Comparison of ENCODE assay signal across 1 fruit fly cellular context in the genomic region with DNA sequence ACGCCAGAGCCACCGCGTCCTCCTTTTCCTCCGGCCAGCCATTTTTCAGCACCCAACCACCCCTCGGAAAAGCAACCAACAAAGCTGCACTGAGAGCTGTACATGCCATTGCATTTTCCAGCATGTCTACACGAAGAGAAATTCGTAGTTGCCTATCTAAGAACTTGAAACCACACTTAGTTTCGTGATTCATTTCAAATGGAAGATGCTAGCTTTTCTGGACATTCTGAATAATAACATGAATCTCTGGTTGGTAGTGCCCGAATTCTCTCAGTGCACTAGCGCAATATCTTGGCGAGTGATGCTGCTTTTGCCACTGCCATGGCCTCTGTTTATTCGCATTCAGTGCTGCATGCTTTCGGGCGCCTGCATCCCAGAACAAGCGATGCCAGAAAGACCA.
TF ChIP-seq lines count a peak whose summit lies in the region.

No protein-coding gene starts in this region.

TF ChIP-seq in whole organism, prepupa, 60 proteins besides CTCF, POLR2A, EP300 and RAD21 (continued from another document):
- TF ChIP-seq CG11762 (GFP tag; optimal IDR thresholded peaks at IDR 0.05; lab: Kevin White, UChicago; ENCODE audit: insufficient read depth): no peak
- TF ChIP-seq svp (GFP tag; lab: Kevin White, UChicago): peak; percentile 62
- TF ChIP-seq Blimp-1 (GFP tag; optimal IDR thresholded peaks at IDR 0.05; lab: Kevin White, UChicago): no peak
- TF ChIP-seq CG11294 (GFP tag; IDR thresholded peaks at IDR 0.05; lab: Robert Waterston, UW): no peak
- TF ChIP-seq Smox (GFP tag; optimal IDR thresholded peaks at IDR 0.05; lab: Kevin White, UChicago): no peak
- TF ChIP-seq Lpt (GFP tag; optimal IDR thresholded peaks at IDR 0.05; lab: Kevin White, UChicago): no peak
- no peak for TF ChIP-seq CG34406 (GFP tag; optimal IDR thresholded peaks at IDR 0.05; lab: Kevin White, UChicago)
- peak in 1 of 2 experiments; percentile 20 for TF ChIP-seq ss (GFP tag; optimal IDR thresholded peaks at IDR 0.05; lab: Kevin White, UChicago)
- TF ChIP-seq CG9139 (GFP tag; optimal IDR thresholded peaks at IDR 0.05; lab: Kevin White, UChicago): no peak
- TF ChIP-seq Met (GFP tag; optimal IDR thresholded peaks at IDR 0.05; lab: Kevin White, UChicago): no peak
- TF ChIP-seq fd59A (GFP tag; optimal IDR thresholded peaks at IDR 0.05; lab: Kevin White, UChicago): no peak
- TF ChIP-seq CG8119 (GFP tag; IDR thresholded peaks at IDR 0.05; lab: Robert Waterston, UW): no peak
- TF ChIP-seq CG10669 (GFP tag; optimal IDR thresholded peaks at IDR 0.05; lab: Kevin White, UChicago): peak; percentile 33
- TF ChIP-seq CG6163 (GFP tag; IDR thresholded peaks at IDR 0.05; lab: Robert Waterston, UW): peak; percentile 51; the same call in 1 of the 3 replicates
- no peak for TF ChIP-seq CG1621 (tag; optimal IDR thresholded peaks at IDR 0.05; lab: Kevin White, UChicago)
- TF ChIP-seq CG32006 (GFP tag; optimal IDR thresholded peaks at IDR 0.05; lab: Kevin White, UChicago): peak; percentile 42
- TF ChIP-seq CG8632 (GFP tag; optimal IDR thresholded peaks at IDR 0.05; lab: Kevin White, UChicago): no peak
- peak; percentile 8 for TF ChIP-seq CG6276 (GFP tag; optimal IDR thresholded peaks at IDR 0.05; lab: Kevin White, UChicago)
- peak; percentile 28 for TF ChIP-seq CG10631 (GFP tag; optimal IDR thresholded peaks at IDR 0.05; lab: Kevin White, UChicago)
- peak; percentile 17 for TF ChIP-seq acj6 (GFP tag; optimal IDR thresholded peaks at IDR 0.05; lab: Kevin White, UChicago)
- TF ChIP-seq Eip75B (GFP tag; optimal IDR thresholded peaks at IDR 0.05; lab: Kevin White, UChicago): no peak
- TF ChIP-seq CG8319 (GFP tag; optimal IDR thresholded peaks at IDR 0.05; lab: Kevin White, UChicago): no peak
- no peak for TF ChIP-seq CG6854 (GFP tag; optimal IDR thresholded peaks at IDR 0.05; lab: Kevin White, UChicago)
- TF ChIP-seq Sox14 (GFP tag; optimal IDR thresholded peaks at IDR 0.05; lab: Kevin White, UChicago): peak; percentile 2
- TF ChIP-seq spab (GFP tag; optimal IDR thresholded peaks at IDR 0.05; lab: Kevin White, UChicago): no peak
- TF ChIP-seq dac (GFP tag; optimal IDR thresholded peaks at IDR 0.05; lab: Kevin White, UChicago): no peak
- peak; percentile 6 for TF ChIP-seq Hr39 (GFP tag; optimal IDR thresholded peaks at IDR 0.05; lab: Kevin White, UChicago)
- TF ChIP-seq lz (GFP tag; optimal IDR thresholded peaks at IDR 0.05; lab: Kevin White, UChicago): peak; percentile 2
- no peak for TF ChIP-seq fkh (GFP tag; optimal IDR thresholded peaks at IDR 0.05; lab: Kevin White, UChicago)
- TF ChIP-seq CG15336 (GFP tag; IDR thresholded peaks at IDR 0.05; lab: Robert Waterston, UW): no peak
- TF ChIP-seq CG16779 (tag; optimal IDR thresholded peaks at IDR 0.05; lab: Kevin White, UChicago): no peak
- no peak for TF ChIP-seq CG4318 (GFP tag; optimal IDR thresholded peaks at IDR 0.05; lab: Kevin White, UChicago)
- peak; percentile 14 for TF ChIP-seq CG3919 (GFP tag; optimal IDR thresholded peaks at IDR 0.05; lab: Kevin White, UChicago)
